Worm (Caenorhabditis elegans) whole organism, late embryonic: ENCODE measurements around the gene gba-2.

Experiments
- C08G9.2 ChIP-seq: sonication (generic microtip); optimal IDR thresholded peaks from 2 replicates; lab custom pipeline; 2016; ENCODE audit warnings: mild to moderate bottlenecking, missing genetic modification characterization, moderate library complexity, missing compliant biosample characterization
- K02D7.2 ChIP-seq: sonication (generic microtip); optimal IDR thresholded peaks from 2 replicates; lab custom pipeline; 2017; ENCODE audit warnings: mild to moderate bottlenecking, missing genetic modification characterization, missing compliant biosample characterization
- T23F11.4 ChIP-seq: fragments of 200-800 bp; sonication (Bioruptor generic); optimal IDR thresholded peaks from 2 replicates; lab custom pipeline; 2018; ENCODE audit warnings: mild to moderate bottlenecking, missing genetic modification characterization, missing compliant biosample characterization
- ama-1 ChIP-seq: fragments of 150-350 bp; optimal IDR thresholded peaks from 2 replicates; lab custom pipeline; 2014
- ceh-18 ChIP-seq: sonication (generic microtip); optimal IDR thresholded peaks from 2 replicates; lab custom pipeline; 2016; ENCODE audit warnings: missing genetic modification characterization, missing compliant biosample characterization
- elt-2 ChIP-seq: sonication (generic microtip); optimal IDR thresholded peaks from 2 replicates; lab custom pipeline; 2016; ENCODE audit warnings: missing genetic modification reagents, missing genetic modification characterization, missing compliant biosample characterization
- mec-3 ChIP-seq: sonication (generic microtip); optimal IDR thresholded peaks from 2 replicates; lab custom pipeline; 2016; ENCODE audit warnings: borderline replicate concordance, missing genetic modification characterization, missing compliant biosample characterization
- pat-9 ChIP-seq: fragments of 200-800 bp; sonication (Bioruptor generic); optimal IDR thresholded peaks from 2 replicates; lab custom pipeline; 2018; ENCODE audit warnings: mild to moderate bottlenecking, missing genetic modification characterization, moderate library complexity, missing compliant biosample characterization
- pha-4 ChIP-seq: fragments of 150-350 bp; optimal IDR thresholded peaks from 2 replicates; lab custom pipeline; 2018; ENCODE audit warnings: missing biosample characterization, missing genetic modification reagents, missing genetic modification characterization
- syd-9 ChIP-seq: sonication (generic microtip); optimal IDR thresholded peaks from 2 replicates; lab custom pipeline; 2016; ENCODE audit warnings: mild to moderate bottlenecking, missing genetic modification characterization, moderate library complexity, missing compliant biosample characterization
- tbx-2 ChIP-seq: sonication (generic microtip); optimal IDR thresholded peaks from 2 replicates; lab custom pipeline; 2016; ENCODE audit warnings: missing genetic modification characterization, missing compliant biosample characterization
- tbx-7 ChIP-seq: sonication (generic microtip); optimal IDR thresholded peaks from 2 replicates; lab custom pipeline; 2016; ENCODE audit warnings: missing genotype, missing genetic modification characterization, missing compliant biosample characterization
- unc-3 ChIP-seq, 2 experiments: fragments of 200-800 bp in 1 of 2; sonication (Bioruptor generic) in 1 of 2; sonication (generic microtip) in 1 of 2; conservative IDR thresholded peaks in 1 of 2; optimal IDR thresholded peaks in 1 of 2; 2 replicates each; pipeline versions ENCODE4 v1.3.6 to Lab custom; 2016 to 2022; ENCODE audit warnings: missing compliant biosample characterization in 2 of 2, missing genetic modification characterization in 2 of 2, missing genetic modification reagents in 1 of 2
- unc-86 ChIP-seq: sonication (generic microtip); optimal IDR thresholded peaks from 2 replicates; lab custom pipeline; 2016; ENCODE audit warnings: missing genetic modification characterization, missing compliant biosample characterization

- no peak for TF ChIP-seq tbx-7 (tag; lab: Kevin White, UChicago)
- TF ChIP-seq ama-1 (lab: Kevin White, UChicago): no peak
- no peak for TF ChIP-seq C08G9.2 (tag; lab: Kevin White, UChicago)
- no peak for TF ChIP-seq T23F11.4 (GFP tag; lab: Kevin White, UChicago)
- TF ChIP-seq pha-4 (tag; lab: Kevin White, UChicago): no peak
- TF ChIP-seq unc-3 (GFP tag; conservative IDR thresholded peaks at IDR 0.05; lab: Robert Waterston, UW): no peak
- no peak for TF ChIP-seq unc-3 (tag; optimal IDR thresholded peaks at IDR 0.05; lab: Kevin White, UChicago)
- no peak for TF ChIP-seq pat-9 (tag; lab: Kevin White, UChicago)
- no peak for TF ChIP-seq syd-9 (tag; lab: Kevin White, UChicago)
- no peak for TF ChIP-seq mec-3
- TF ChIP-seq unc-86 (tag; lab: Kevin White, UChicago): no peak
- no peak for TF ChIP-seq elt-2
- no peak for TF ChIP-seq ceh-18 (tag; lab: Kevin White, UChicago)
- TF ChIP-seq K02D7.2 (tag; lab: Kevin White, UChicago): no peak
- no peak for TF ChIP-seq tbx-2
Measured at ce11 chrII:2192267-2192666, 6.0 kb upstream of the gba-2 start.
